Fruit fly (Drosophila melanogaster): ENCODE results near the gene CG32655.

Gene CG32655

dm6 chrX:12203555-12203955 lies 32.1 kb downstream of the CG32655 start (continued):
- TF ChIP-seq CG5953 (GFP tag; IDR thresholded peaks at IDR 0.05) (peak; percentile 61; the same call in 1 of the 2 replicates), ap (GFP tag; IDR thresholded peaks at IDR 0.05) (peak; percentile 40; the same call in 1 of the 2 replicates), Dfd (GFP tag; optimal IDR thresholded peaks at IDR 0.05) (no peak), prd (optimal IDR thresholded peaks at IDR 0.05) (no peak), prd (GFP tag; IDR thresholded peaks at IDR 0.05) (no peak; the same call in 2 of the 3 replicates), CG1647 (GFP tag; optimal IDR thresholded peaks at IDR 0.05) (peak; percentile 23), Doc2 (GFP tag; IDR thresholded peaks at IDR 0.05) (no peak), chinmo (GFP tag; IDR thresholded peaks at IDR 0.05; ENCODE audit: partially characterized antibody) (peak; percentile 89), p53 (GFP tag; optimal IDR thresholded peaks at IDR 0.05) (peak; percentile 60), jumu (GFP tag; optimal IDR thresholded peaks at IDR 0.05) (peak; percentile 35), kah (GFP tag; optimal IDR thresholded peaks at IDR 0.05) (peak; percentile 75), CG11560 (tag; IDR thresholded peaks at IDR 0.05) (no peak), caup (GFP tag; optimal IDR thresholded peaks at IDR 0.05; ENCODE audit: severe bottlenecking) (peak; percentile 89), Bdp1 (GFP tag; optimal IDR thresholded peaks at IDR 0.05) (peak; percentile 56), CG7745 (tag; optimal IDR thresholded peaks at IDR 0.05) (peak; percentile 10), CG10543 (GFP tag; optimal IDR thresholded peaks at IDR 0.05) (peak; percentile 77), CG5180 (GFP tag; optimal IDR thresholded peaks at IDR 0.05) (peak; percentile 66), Abd-B (GFP tag; optimal IDR thresholded peaks at IDR 0.05) (no peak), HHEX (GFP tag; optimal IDR thresholded peaks at IDR 0.05) (peak; percentile 80), aop (GFP tag; IDR thresholded peaks at IDR 0.05) (peak; percentile 82), twi (tag; optimal IDR thresholded peaks at IDR 0.05) (no peak), D19A (tag; optimal IDR thresholded peaks at IDR 0.05) (no peak), Deaf1 (tag; optimal IDR thresholded peaks at IDR 0.05) (peak; percentile 71), CG6254 (GFP tag; optimal IDR thresholded peaks at IDR 0.05) (peak; percentile 71), CG18764 (GFP tag; optimal IDR thresholded peaks at IDR 0.05) (peak; percentile 56), CG13296 (GFP tag; optimal IDR thresholded peaks at IDR 0.05) (peak; percentile 75), ATbp (GFP tag; optimal IDR thresholded peaks at IDR 0.05) (peak; percentile 81), CG3163 (GFP tag; optimal IDR thresholded peaks at IDR 0.05) (peak; percentile 95), cato (GFP tag; optimal IDR thresholded peaks at IDR 0.05; ENCODE audit: borderline replicate concordance) (no peak), ewg (GFP tag; optimal IDR thresholded peaks at IDR 0.05) (peak; percentile 75), Lhr (GFP tag; optimal IDR thresholded peaks at IDR 0.05) (peak; percentile 70), Mes4 (GFP tag; optimal IDR thresholded peaks at IDR 0.05) (peak; percentile 82), pzg (GFP tag; optimal IDR thresholded peaks at IDR 0.05) (peak; percentile 41), ken (GFP tag; IDR thresholded peaks at IDR 0.05) (peak; percentile 68; the same call in 2 of the 3 replicates), CG10366 (GFP tag; IDR thresholded peaks at IDR 0.05) (peak; percentile 56), Camta (GFP tag; optimal IDR thresholded peaks at IDR 0.05) (peak; percentile 74), CG1529 (GFP tag; optimal IDR thresholded peaks at IDR 0.05) (peak; percentile 76), bab2 (GFP tag; optimal IDR thresholded peaks at IDR 0.05) (no peak), dan (GFP tag; IDR thresholded peaks at IDR 0.05) (no peak), CG15601 (tag; optimal IDR thresholded peaks at IDR 0.05) (peak; percentile 62), bbx (GFP tag; IDR thresholded peaks at IDR 0.05; ENCODE audit: partially characterized antibody) (peak; percentile 68), esg (GFP tag; conservative IDR thresholded peaks at IDR 0.05) (no peak), CG11504 (tag; optimal IDR thresholded peaks at IDR 0.05) (peak; percentile 62), CoRest (tag; optimal IDR thresholded peaks at IDR 0.05) (peak; percentile 52), cas (GFP tag; IDR thresholded peaks at IDR 0.05) (no peak), CG31441 (GFP tag; IDR thresholded peaks at IDR 0.05) (peak; percentile 51), Hmx (GFP tag; optimal IDR thresholded peaks at IDR 0.05) (no peak), Bteb2 (GFP tag; optimal IDR thresholded peaks at IDR 0.05) (peak; percentile 53), CG6854 (GFP tag; optimal IDR thresholded peaks at IDR 0.05) (peak; percentile 83), CG16813 (GFP tag; IDR thresholded peaks at IDR 0.05; ENCODE audit: partially characterized antibody) (no peak; the same call in 2 of the 3 replicates)

Measured in whole organism, embryonic.